Fruit fly (Drosophila melanogaster): Measurements from ENCODE around the gene CG11590.

DNA sequence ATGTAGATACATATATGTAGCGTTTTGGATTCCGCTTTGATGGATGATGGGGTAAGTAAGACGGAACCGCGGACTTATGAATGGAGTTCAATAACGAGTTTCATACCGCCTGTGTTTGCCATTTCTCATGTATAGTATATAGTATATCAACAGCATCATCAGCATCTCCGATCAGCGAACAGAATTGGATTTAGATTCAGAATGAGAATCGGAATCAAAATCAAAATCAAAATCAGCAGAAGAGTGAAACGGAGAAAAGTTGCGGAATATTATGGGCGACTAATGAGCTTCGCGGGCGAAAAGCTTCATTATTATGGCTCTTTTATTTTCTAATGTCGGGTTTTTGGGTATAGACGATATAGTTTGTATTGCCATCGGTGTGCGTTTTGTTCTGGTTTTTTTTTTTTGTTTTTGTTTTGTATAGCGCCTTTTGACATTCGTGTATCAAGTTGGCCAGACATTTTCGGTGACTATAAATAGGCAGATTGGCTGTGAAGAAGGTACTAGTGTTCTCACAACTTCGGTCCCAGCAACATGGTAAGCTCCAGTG is 15.8 kb upstream of the CG11590 start, which contains the start of gene CG32603:
- TF ChIP-seq CG11398 (GFP tag; optimal IDR thresholded peaks at IDR 0.05) (no peak), lab (GFP tag; optimal IDR thresholded peaks at IDR 0.05) (no peak), Med (GFP tag) (no peak), CG1832 (GFP tag; optimal IDR thresholded peaks at IDR 0.05) (no peak), Antp (GFP tag; optimal IDR thresholded peaks at IDR 0.05) (no peak), Hr51 (GFP tag; optimal IDR thresholded peaks at IDR 0.05) (no peak), bbx (GFP tag; IDR thresholded peaks at IDR 0.05; ENCODE audit: partially characterized antibody) (no peak), MESR4 (GFP tag; optimal IDR thresholded peaks at IDR 0.05) (no peak), Hand (GFP tag; optimal IDR thresholded peaks at IDR 0.05) (no peak), sr (GFP tag; IDR thresholded peaks at IDR 0.05) (no peak)

All from whole organism, embryonic.